Worm (Caenorhabditis elegans) whole organism, young adult: ENCODE data around the gene ech-8.

Experiments used
- B0035.1 ChIP-seq: sonication (generic microtip); optimal IDR thresholded peaks from 2 replicates; lab custom pipeline; 2016; ENCODE audit warnings: missing genetic modification characterization, mild to moderate bottlenecking, missing compliant biosample characterization, missing genotype, missing genetic modification reagents
- F22D6.2 ChIP-seq: sonication (generic microtip); optimal IDR thresholded peaks from 2 replicates; lab custom pipeline; 2016; ENCODE audit warnings: mild to moderate bottlenecking, missing genetic modification characterization, missing compliant biosample characterization
- F23B12.7 ChIP-seq: sonication (generic microtip); optimal IDR thresholded peaks from 2 replicates; lab custom pipeline; 2017; ENCODE audit warnings: missing genetic modification characterization, mild to moderate bottlenecking, missing compliant biosample characterization, antibody characterized with exemption, moderate library complexity; ENCODE audit not compliant: insufficient read depth
- F57A8.1 ChIP-seq: fragments of 200-800 bp; sonication (Bioruptor generic); optimal IDR thresholded peaks from 2 replicates; lab custom pipeline; 2018; ENCODE audit warnings: mild to moderate bottlenecking, missing genetic modification characterization, moderate library complexity, missing compliant biosample characterization
- Y79H2A.3 ChIP-seq: fragments of 200-800 bp; sonication (Bioruptor generic); conservative IDR thresholded peaks from 2 replicates; pipeline ENCODE4 v1.3.6; 2022; ENCODE audit warnings: missing genetic modification reagents, missing genetic modification characterization, missing compliant biosample characterization
- akir-1 ChIP-seq: fragments of 200-800 bp; sonication (Bioruptor generic); optimal IDR thresholded peaks from 2 replicates; lab custom pipeline; 2018; ENCODE audit warnings: mild to moderate bottlenecking, missing genetic modification characterization, moderate library complexity, missing compliant biosample characterization
- ama-1 ChIP-seq, 3 experiments: fragments of 150-350 bp in 1 of 3; sonication (generic microtip) in 2 of 3; optimal IDR thresholded peaks; 2 replicates each; lab custom pipeline; 2014 to 2018; ENCODE audit warnings: missing biosample characterization in 2 of 3, missing genetic modification characterization in 2 of 3, missing genetic modification reagents in 2 of 3
- aptf-2 ChIP-seq: fragments of 200-800 bp; sonication (Bioruptor generic); conservative IDR thresholded peaks from 2 replicates; pipeline ENCODE4 v1.3.6; 2022; ENCODE audit warnings: missing genetic modification reagents, missing genetic modification characterization, missing compliant biosample characterization
- cebp-1 ChIP-seq, 2 experiments: fragments of 200-800 bp in 1 of 2; sonication (Bioruptor generic) in 1 of 2; sonication (generic microtip) in 1 of 2; IDR thresholded peaks in 1 of 2; optimal IDR thresholded peaks in 1 of 2; 2 replicates each; pipeline versions ENCODE4 v1.3.6 to Lab custom; 2017 to 2022; ENCODE audit warnings: missing compliant biosample characterization in 2 of 2, missing genetic modification characterization in 2 of 2, mild to moderate bottlenecking in 1 of 2, missing genetic modification reagents in 1 of 2, moderate library complexity in 1 of 2
- cebp-2 ChIP-seq: fragments of 200-800 bp; sonication (Bioruptor generic); IDR thresholded peaks from 2 replicates; pipeline ENCODE4 v1.3.6; 2022; ENCODE audit warnings: missing genetic modification characterization, missing compliant biosample characterization
- ceh-58 ChIP-seq: fragments of 200-800 bp; sonication (Bioruptor generic); IDR thresholded peaks from 2 replicates; pipeline ENCODE4 v1.3.6; 2022; ENCODE audit warnings: missing genetic modification characterization, missing compliant biosample characterization
- ceh-79 ChIP-seq: sonication (generic microtip); optimal IDR thresholded peaks from 2 replicates; lab custom pipeline; 2017; ENCODE audit warnings: mild to moderate bottlenecking, missing genetic modification characterization, missing compliant biosample characterization
- ceh-91 ChIP-seq: fragments of 200-800 bp; sonication (Bioruptor generic); IDR thresholded peaks from 2 replicates; pipeline ENCODE4 v1.3.6; 2022; ENCODE audit warnings: missing genetic modification reagents, missing genetic modification characterization, missing compliant biosample characterization
- chd-7 ChIP-seq: sonication (generic microtip); optimal IDR thresholded peaks from 2 replicates; lab custom pipeline; 2016; ENCODE audit warnings: mild to moderate bottlenecking, missing genetic modification characterization, moderate library complexity, missing compliant biosample characterization
- die-1 ChIP-seq: sonication (generic microtip); optimal IDR thresholded peaks from 2 replicates; lab custom pipeline; 2016; ENCODE audit warnings: missing genotype, mild to moderate bottlenecking, missing genetic modification characterization, missing compliant biosample characterization
- dpff-1 ChIP-seq: sonication (generic microtip); optimal IDR thresholded peaks from 2 replicates; lab custom pipeline; 2017; ENCODE audit warnings: mild to moderate bottlenecking, missing genetic modification characterization, missing compliant biosample characterization
- dpl-1 ChIP-seq: fragments of 150-350 bp; optimal IDR thresholded peaks from 2 replicates; lab custom pipeline; 2014; ENCODE audit warnings: missing biosample characterization, missing genetic modification reagents, missing genetic modification characterization
- efl-1 ChIP-seq: fragments of 150-350 bp; optimal IDR thresholded peaks from 2 replicates; lab custom pipeline; 2014; ENCODE audit warnings: missing biosample characterization, missing genetic modification reagents, missing genetic modification characterization
- fkh-3 ChIP-seq: sonication (generic microtip); optimal IDR thresholded peaks from 2 replicates; lab custom pipeline; 2016; ENCODE audit warnings: mild to moderate bottlenecking, missing genetic modification characterization, missing compliant biosample characterization
- him-1 ChIP-seq: sonication (generic microtip); optimal IDR thresholded peaks from 2 replicates; lab custom pipeline; 2016; ENCODE audit warnings: missing genotype, missing genetic modification reagents, missing genetic modification characterization, missing compliant biosample characterization
- hrde-1 ChIP-seq: sonication (generic microtip); optimal IDR thresholded peaks from 2 replicates; lab custom pipeline; 2016; ENCODE audit warnings: missing genetic modification characterization, mild to moderate bottlenecking, missing compliant biosample characterization, moderate library complexity, missing genotype, missing genetic modification reagents, borderline replicate concordance
- let-526 ChIP-seq: fragments of 200-800 bp; sonication (Bioruptor generic); IDR thresholded peaks from 2 replicates; pipeline ENCODE4 v1.3.6; 2022; ENCODE audit warnings: missing genetic modification reagents, missing genetic modification characterization, missing compliant biosample characterization
- lin-26 ChIP-seq: fragments of 200-800 bp; sonication (Bioruptor generic); IDR thresholded peaks from 2 replicates; pipeline ENCODE4 v1.3.6; 2022; ENCODE audit warnings: missing genetic modification reagents, missing genetic modification characterization, missing compliant biosample characterization
- lir-1 ChIP-seq: fragments of 200-800 bp; sonication (Bioruptor generic); conservative IDR thresholded peaks from 2 replicates; pipeline ENCODE4 v1.3.6; 2022; ENCODE audit warnings: missing genetic modification reagents, missing genetic modification characterization, missing compliant biosample characterization
- lsl-1 ChIP-seq: fragments of 200-800 bp; sonication (Bioruptor generic); optimal IDR thresholded peaks from 2 replicates; lab custom pipeline; 2018; ENCODE audit warnings: mild to moderate bottlenecking, missing genetic modification characterization, moderate library complexity, missing compliant biosample characterization
- madf-6 ChIP-seq: fragments of 200-800 bp; sonication (Bioruptor generic); IDR thresholded peaks from 2 replicates; pipeline ENCODE4 v1.3.6; 2022; ENCODE audit warnings: missing genetic modification reagents, missing genetic modification characterization, missing compliant biosample characterization
- nfya-2 ChIP-seq: fragments of 200-800 bp; sonication (Bioruptor generic); IDR thresholded peaks from 2 replicates; pipeline ENCODE4 v1.3.6; 2022; ENCODE audit warnings: missing genetic modification reagents, missing genetic modification characterization, missing compliant biosample characterization
- nfyb-1 ChIP-seq: fragments of 200-800 bp; sonication (Bioruptor generic); IDR thresholded peaks from 2 replicates; pipeline ENCODE4 v1.3.6; 2022; ENCODE audit warnings: missing genetic modification reagents, missing genetic modification characterization, missing compliant biosample characterization
- nhr-120 ChIP-seq: fragments of 200-800 bp; sonication (Bioruptor generic); IDR thresholded peaks from 2 replicates; pipeline ENCODE4 v1.3.6; 2022; ENCODE audit warnings: missing genetic modification characterization, missing compliant biosample characterization
- nhr-80 ChIP-seq: sonication (generic microtip); optimal IDR thresholded peaks from 2 replicates; lab custom pipeline; 2016; ENCODE audit warnings: missing genetic modification characterization, missing compliant biosample characterization
- rec-8 ChIP-seq, 2 experiments: sonication (generic microtip); optimal IDR thresholded peaks; 2 replicates each; lab custom pipeline; 2016; ENCODE audit warnings: mild to moderate bottlenecking in 2 of 2, missing genetic modification characterization in 2 of 2, missing genetic modification reagents in 2 of 2, missing genotype in 2 of 2, missing biosample characterization in 1 of 2, missing compliant biosample characterization in 1 of 2, moderate library complexity in 1 of 2
- rpc-1 ChIP-seq, 2 experiments: fragments of 150-350 bp in 1 of 2; sonication (generic microtip) in 1 of 2; optimal IDR thresholded peaks; 2 replicates each; lab custom pipeline; 2014 to 2018; ENCODE audit warnings: missing biosample characterization in 1 of 2, missing genetic modification characterization in 1 of 2, missing genetic modification reagents in 1 of 2, missing genotype in 1 of 2
- sdz-38 ChIP-seq: sonication (generic microtip); optimal IDR thresholded peaks from 2 replicates; lab custom pipeline; 2016; ENCODE audit warnings: missing genotype, missing genetic modification characterization, missing compliant biosample characterization
- snpc-3.4 ChIP-seq: sonication (generic microtip); optimal IDR thresholded peaks from 2 replicates; lab custom pipeline; 2017; ENCODE audit warnings: missing genetic modification characterization, mild to moderate bottlenecking, missing compliant biosample characterization, antibody characterized with exemption, moderate library complexity, missing genotype, missing genetic modification reagents
- tbp1 ChIP-seq: fragments of 200-800 bp; sonication (Bioruptor generic); optimal IDR thresholded peaks from 2 replicates; lab custom pipeline; 2018; ENCODE audit warnings: mild to moderate bottlenecking, missing genetic modification characterization, missing compliant biosample characterization
- tlf-1 ChIP-seq: fragments of 200-800 bp; sonication (Bioruptor generic); optimal IDR thresholded peaks from 2 replicates; lab custom pipeline; 2018; ENCODE audit warnings: mild to moderate bottlenecking, missing genetic modification characterization, missing compliant biosample characterization
- unc-62 ChIP-seq: fragments of 150-350 bp; optimal IDR thresholded peaks from 2 replicates; lab custom pipeline; 2014; ENCODE audit warnings: missing biosample characterization, missing genetic modification reagents, missing genetic modification characterization
- zfh-2 ChIP-seq: fragments of 200-800 bp; sonication (Bioruptor generic); conservative IDR thresholded peaks from 2 replicates; pipeline ENCODE4 v1.3.6; 2022; ENCODE audit warnings: missing genetic modification reagents, missing genetic modification characterization, missing compliant biosample characterization
- ztf-18 ChIP-seq: sonication (generic microtip); optimal IDR thresholded peaks from 2 replicates; lab custom pipeline; 2016; ENCODE audit warnings: missing genotype, mild to moderate bottlenecking, missing genetic modification characterization, missing compliant biosample characterization
- ztf-22 ChIP-seq: fragments of 200-800 bp; sonication (Bioruptor generic); optimal IDR thresholded peaks from 2 replicates; lab custom pipeline; 2018; ENCODE audit warnings: mild to moderate bottlenecking, missing genetic modification characterization, moderate library complexity, missing compliant biosample characterization
- ztf-26 ChIP-seq: sonication (generic microtip); optimal IDR thresholded peaks from 2 replicates; lab custom pipeline; 2017; ENCODE audit warnings: missing genetic modification characterization, missing compliant biosample characterization
- ztf-6 ChIP-seq: fragments of 200-800 bp; sonication (Bioruptor generic); IDR thresholded peaks from 2 replicates; pipeline ENCODE4 v1.3.6; 2022; ENCODE audit warnings: missing genetic modification reagents, missing genetic modification characterization, missing compliant biosample characterization

Gene ech-8

ce11 chrIV:10251261-10251660 is 12.3 kb upstream of the ech-8 start:
- TF ChIP-seq dpff-1 (tag; lab: Kevin White, UChicago) (no peak), madf-6 (GFP tag; lab: Robert Waterston, UW) (no peak), ztf-6 (GFP tag; lab: Robert Waterston, UW) (no peak), ceh-58 (GFP tag; lab: Robert Waterston, UW) (no peak), sdz-38 (tag; lab: Kevin White, UChicago) (no peak), lsl-1 (GFP tag; lab: Kevin White, UChicago) (no peak), die-1 (no peak), ama-1 (optimal IDR thresholded peaks at IDR 0.05; lab: Kevin White, UChicago) (no peak), ama-1 (GFP tag; optimal IDR thresholded peaks at IDR 0.05; lab: Kevin White, UChicago) (no peak), tlf-1 (GFP tag; lab: Kevin White, UChicago) (no peak), ztf-22 (GFP tag; lab: Kevin White, UChicago) (no peak), nfyb-1 (GFP tag; lab: Robert Waterston, UW) (no peak), F23B12.7 (tag; lab: Kevin White, UChicago) (no peak), dpl-1 (GFP tag; lab: Kevin White, UChicago) (no peak)

DNA sequence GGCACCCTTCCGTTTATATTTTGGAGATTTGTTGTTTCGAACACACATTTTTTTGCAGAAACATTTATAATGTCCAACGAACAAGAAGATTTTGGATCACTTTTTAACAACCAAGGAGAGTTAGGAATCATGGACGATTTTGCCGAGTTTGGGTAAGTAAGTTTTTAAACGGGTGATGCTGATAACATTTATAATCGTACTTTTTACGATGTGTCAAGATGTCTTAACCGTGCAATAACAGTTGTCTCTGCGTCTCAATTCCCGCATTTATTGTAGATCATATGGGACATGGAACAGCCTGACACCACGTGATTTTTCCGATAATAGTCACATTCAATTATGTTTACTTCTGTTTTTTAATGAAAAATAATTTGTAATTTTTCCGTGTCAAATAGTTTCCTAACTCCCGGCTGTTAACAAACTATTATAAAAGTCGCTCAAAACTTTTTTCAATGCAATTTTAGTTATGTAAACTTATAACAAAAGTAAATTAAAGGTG is 11.7 kb upstream of the ech-8 start, which contains the start of gene daf-14:
Gene daf-14 (plus strand): TSS at position 51 of the 499 bp plus-strand sequence.
- TF ChIP-seq nhr-80 (tag; lab: Kevin White, UChicago) (peak; percentile 20), ztf-26 (tag; lab: Kevin White, UChicago) (peak; percentile 43), F22D6.2 (tag; lab: Kevin White, UChicago) (no peak), efl-1 (no peak), cebp-1 (GFP tag; IDR thresholded peaks at IDR 0.05; lab: Robert Waterston, UW) (no peak), cebp-1 (tag; optimal IDR thresholded peaks at IDR 0.05; lab: Kevin White, UChicago) (peak; percentile 22), nfyb-1 (GFP tag; lab: Robert Waterston, UW) (no peak), rpc-1 (optimal IDR thresholded peaks at IDR 0.05; lab: Kevin White, UChicago) (no peak), rpc-1 (tag; optimal IDR thresholded peaks at IDR 0.05; lab: Kevin White, UChicago) (no peak)
- TF ChIP-seq, all 124 proteins: peak for 3

- TF ChIP-seq hrde-1 (tag; lab: Kevin White, UChicago), result peak; percentile 72
- TF ChIP-seq akir-1, result no peak
- peak; percentile 56; the same call in 1 of the 2 replicates for TF ChIP-seq lin-26 (GFP tag; lab: Robert Waterston, UW)
- TF ChIP-seq snpc-3.4 (tag; lab: Kevin White, UChicago), result no peak
- no peak for TF ChIP-seq F57A8.1 (GFP tag; lab: Kevin White, UChicago)
- TF ChIP-seq him-1 (tag; lab: Kevin White, UChicago), result no peak
- TF ChIP-seq unc-62 (GFP tag; lab: Kevin White, UChicago), result no peak
- peak; percentile 23 for TF ChIP-seq die-1
- no peak for TF ChIP-seq fkh-3 (tag; lab: Kevin White, UChicago)
- peak; percentile 69; the same call in 1 of the 2 replicates for TF ChIP-seq ceh-91 (GFP tag; lab: Robert Waterston, UW)
- TF ChIP-seq tlf-1 (GFP tag; lab: Kevin White, UChicago), result peak; percentile 21
- no peak for TF ChIP-seq lir-1 (GFP tag; lab: Robert Waterston, UW)
- no peak for TF ChIP-seq B0035.1 (tag; lab: Kevin White, UChicago)
- no peak for TF ChIP-seq cebp-1 (GFP tag; IDR thresholded peaks at IDR 0.05; lab: Robert Waterston, UW)
- TF ChIP-seq cebp-1 (tag; optimal IDR thresholded peaks at IDR 0.05; lab: Kevin White, UChicago), result peak; percentile 8
- TF ChIP-seq tbp1 (GFP tag; lab: Kevin White, UChicago), result peak; percentile 1
- no peak for TF ChIP-seq nfya-2 (GFP tag; lab: Robert Waterston, UW)
- no peak for TF ChIP-seq cebp-2 (GFP tag; lab: Robert Waterston, UW)
- peak; percentile 61; the same call in 1 of the 2 replicates for TF ChIP-seq Y79H2A.3 (GFP tag; lab: Robert Waterston, UW)
- no peak for TF ChIP-seq nhr-120
- TF ChIP-seq let-526 (GFP tag; lab: Robert Waterston, UW), result no peak
- TF ChIP-seq zfh-2 (GFP tag; lab: Robert Waterston, UW), result no peak
- no peak for TF ChIP-seq ztf-18 (tag; lab: Kevin White, UChicago)
- TF ChIP-seq ceh-79 (tag; lab: Kevin White, UChicago), result no peak
- no peak for TF ChIP-seq dpff-1 (tag; lab: Kevin White, UChicago)
- TF ChIP-seq chd-7, result peak; percentile 46
- TF ChIP-seq rec-8 (tag; optimal IDR thresholded peaks at IDR 0.05; lab: Kevin White, UChicago), result peak in 1 of 2 experiments; percentile 31
- TF ChIP-seq aptf-2, result no peak
Observed at ce11 chrIV:10245666-10246210, 6.8 kb upstream of the ech-8 start, which contains the start of gene F01G10.10. F01G10.10 (plus strand) TSS chrIV:10246160.
